Worm (Caenorhabditis elegans): ENCODE data around the gene spp-9.

spp-9 gene

ce11 chrX:11501967-11502366 is 14.4 kb downstream of the spp-9 start, which contains the start of gene F29G6.1:
Gene F29G6.1 (plus strand): TSS chrX:11502267.
- TF ChIP-seq ama-1 (optimal IDR thresholded peaks at IDR 0.05) (no peak), hmbx-1 (tag; optimal IDR thresholded peaks at IDR 0.05) (no peak)

ce11 chrX:11507836-11508235 is 20.3 kb downstream of the spp-9 start:
- no peak for TF ChIP-seq F13C5.2 (tag; optimal IDR thresholded peaks at IDR 0.05)
- TF ChIP-seq scrt-1 (GFP tag; IDR thresholded peaks at IDR 0.05), result no peak
- TF ChIP-seq ets-7 (tag; optimal IDR thresholded peaks at IDR 0.05), result no peak

DNA sequence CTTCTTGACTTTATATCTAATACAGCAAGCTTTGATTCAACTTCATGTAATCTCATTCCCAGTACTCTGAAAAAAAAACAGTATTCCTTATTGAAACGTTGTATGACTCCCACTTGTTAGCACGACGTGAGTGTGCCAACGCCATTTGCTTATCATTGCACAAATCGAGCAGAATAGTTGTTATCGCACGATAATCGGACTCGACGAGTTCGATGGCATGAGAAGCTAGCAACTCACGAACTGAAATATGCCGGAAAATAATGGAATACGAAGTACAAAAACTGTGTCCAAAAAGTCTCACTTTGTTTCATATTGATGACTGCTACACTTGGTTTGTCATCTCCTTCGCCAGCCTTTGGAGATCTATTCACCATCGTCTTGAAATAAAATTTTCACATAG is 22.0 kb downstream of the spp-9 start:
- TF ChIP-seq B0310.2 (tag; optimal IDR thresholded peaks at IDR 0.05), result no peak
- no peak for TF ChIP-seq pes-1 (GFP tag; IDR thresholded peaks at IDR 0.05)
- TF ChIP-seq tbx-37 (GFP tag; conservative IDR thresholded peaks at IDR 0.05), result no peak
- no peak for TF ChIP-seq tbx-11 (GFP tag; IDR thresholded peaks at IDR 0.05)
- TF ChIP-seq ama-1 (optimal IDR thresholded peaks at IDR 0.05), result no peak
- no peak for TF ChIP-seq scrt-1 (GFP tag; IDR thresholded peaks at IDR 0.05)
- no peak for TF ChIP-seq ceh-36 (tag; optimal IDR thresholded peaks at IDR 0.05)
- TF ChIP-seq sea-1 (GFP tag; conservative IDR thresholded peaks at IDR 0.05), result no peak
- TF ChIP-seq aly-1 (tag; optimal IDR thresholded peaks at IDR 0.05), result no peak
- no peak for TF ChIP-seq hnd-1 (tag; optimal IDR thresholded peaks at IDR 0.05)
- no peak for TF ChIP-seq tra-4 (tag; optimal IDR thresholded peaks at IDR 0.05)
- TF ChIP-seq flt-1 (GFP tag; IDR thresholded peaks at IDR 0.05), result no peak
- TF ChIP-seq ets-7 (tag; optimal IDR thresholded peaks at IDR 0.05), result no peak

ce11 chrX:11511231-11511630 is 23.6 kb downstream of the spp-9 start, which contains the start of gene ccdc-149:
Gene ccdc-149 (minus strand): TSS chrX:11511451.
- no peak for TF ChIP-seq scrt-1 (GFP tag; IDR thresholded peaks at IDR 0.05)
- no peak for TF ChIP-seq flt-1 (GFP tag; IDR thresholded peaks at IDR 0.05)
- TF ChIP-seq F13C5.2 (tag; optimal IDR thresholded peaks at IDR 0.05), result no peak

ce11 chrX:11515381-11515780 is 27.8 kb downstream of the spp-9 start:
- TF ChIP-seq tbx-37 (GFP tag; conservative IDR thresholded peaks at IDR 0.05), result no peak
- TF ChIP-seq B0310.2 (tag; optimal IDR thresholded peaks at IDR 0.05), result no peak
- no peak for TF ChIP-seq pes-1 (GFP tag; IDR thresholded peaks at IDR 0.05)
- no peak for TF ChIP-seq scrt-1 (GFP tag; IDR thresholded peaks at IDR 0.05)
- TF ChIP-seq ama-1 (optimal IDR thresholded peaks at IDR 0.05), result no peak
- no peak for TF ChIP-seq hmbx-1 (tag; optimal IDR thresholded peaks at IDR 0.05)
- no peak for TF ChIP-seq ceh-13 (GFP tag; optimal IDR thresholded peaks at IDR 0.05)
- no peak for TF ChIP-seq ceh-36 (tag; optimal IDR thresholded peaks at IDR 0.05)
- TF ChIP-seq tbx-11 (GFP tag; IDR thresholded peaks at IDR 0.05), result no peak
- TF ChIP-seq ets-7 (tag; optimal IDR thresholded peaks at IDR 0.05), result no peak
- TF ChIP-seq F13C5.2 (tag; optimal IDR thresholded peaks at IDR 0.05), result no peak
- no peak for TF ChIP-seq flt-1 (GFP tag; IDR thresholded peaks at IDR 0.05)
- TF ChIP-seq aly-1 (tag; optimal IDR thresholded peaks at IDR 0.05), result no peak
- no peak for TF ChIP-seq hmg-4 (GFP tag; optimal IDR thresholded peaks at IDR 0.05)
- TF ChIP-seq hnd-1 (tag; optimal IDR thresholded peaks at IDR 0.05), result no peak
- no peak for TF ChIP-seq sea-1 (GFP tag; conservative IDR thresholded peaks at IDR 0.05)
- no peak for TF ChIP-seq tra-4 (tag; optimal IDR thresholded peaks at IDR 0.05)

- no peak for TF ChIP-seq hmg-4 (GFP tag; optimal IDR thresholded peaks at IDR 0.05)
- no peak for TF ChIP-seq pes-1 (GFP tag; IDR thresholded peaks at IDR 0.05)
- no peak for TF ChIP-seq hnd-1 (tag; optimal IDR thresholded peaks at IDR 0.05)
- TF ChIP-seq sea-1 (GFP tag; conservative IDR thresholded peaks at IDR 0.05), result no peak
- no peak for TF ChIP-seq ceh-36 (tag; optimal IDR thresholded peaks at IDR 0.05)
- TF ChIP-seq tra-4 (tag; optimal IDR thresholded peaks at IDR 0.05), result no peak
These were observed 29.8 kb downstream of the spp-9 start for ce11 chrX:11517433-11517832.

DNA sequence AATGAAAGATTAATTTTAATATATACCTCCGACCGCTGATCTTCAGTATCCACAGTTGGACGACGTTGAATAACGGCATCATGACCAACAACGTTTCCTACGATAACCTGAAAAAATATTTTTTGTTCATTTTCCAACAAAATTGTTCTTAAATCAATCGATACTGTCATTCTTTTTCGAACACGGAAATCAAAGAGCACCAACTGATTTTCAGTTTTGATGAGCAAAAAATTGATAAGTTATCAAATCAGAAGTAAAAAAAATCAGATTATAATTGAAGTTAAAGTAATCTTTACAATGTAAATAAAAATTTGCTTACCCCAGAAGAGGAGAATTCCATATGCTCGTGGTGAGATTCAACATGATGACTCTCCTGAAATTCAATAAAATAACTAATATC is 30.8 kb downstream of the spp-9 start:
- TF ChIP-seq aly-1 (tag; optimal IDR thresholded peaks at IDR 0.05) (no peak), pes-1 (GFP tag; IDR thresholded peaks at IDR 0.05) (no peak), scrt-1 (GFP tag; IDR thresholded peaks at IDR 0.05) (no peak), B0310.2 (tag; optimal IDR thresholded peaks at IDR 0.05) (no peak), tra-4 (tag; optimal IDR thresholded peaks at IDR 0.05) (no peak), hmg-4 (GFP tag; optimal IDR thresholded peaks at IDR 0.05) (no peak), ets-7 (tag; optimal IDR thresholded peaks at IDR 0.05) (no peak)

- TF ChIP-seq ama-1 (optimal IDR thresholded peaks at IDR 0.05) (no peak), flt-1 (GFP tag; IDR thresholded peaks at IDR 0.05) (no peak)
These were observed 31.5 kb downstream of the spp-9 start, which contains the start of gene hpo-34 for ce11 chrX:11519016-11519509. Gene hpo-34 (minus strand): TSS chrX:11519066.

- TF ChIP-seq flt-1 (GFP tag; IDR thresholded peaks at IDR 0.05), result no peak
- peak; percentile 63 for TF ChIP-seq F13C5.2 (tag; optimal IDR thresholded peaks at IDR 0.05)
- peak; percentile 74 for TF ChIP-seq hmg-4 (GFP tag; optimal IDR thresholded peaks at IDR 0.05)
These were observed 34.6 kb downstream of the spp-9 start, which contains the start of gene sdc-2 for ce11 chrX:11522058-11522757. Gene sdc-2 (plus strand): TSS chrX:11522707.

All from whole organism, early embryonic.